Worm (Caenorhabditis elegans) whole organism, L2 larva: ENCODE data around the gene F41D9.2.

ENCODE experiments used
- F13H6.1 ChIP-seq: sonication (generic microtip); optimal IDR thresholded peaks from 2 replicates; lab custom pipeline; 2016; ENCODE audit warnings: missing genetic modification characterization, missing compliant biosample characterization
- R02D3.7 ChIP-seq: fragments of 150-350 bp; optimal IDR thresholded peaks from 2 replicates; lab custom pipeline; 2014; ENCODE audit warnings: missing biosample characterization, missing genetic modification characterization
- alr-1 ChIP-seq: fragments of 150-350 bp; optimal IDR thresholded peaks from 2 replicates; lab custom pipeline; 2014; ENCODE audit warnings: missing biosample characterization, missing genetic modification characterization
- ama-1 ChIP-seq: fragments of 150-350 bp; optimal IDR thresholded peaks from 2 replicates; lab custom pipeline; 2018; ENCODE audit warnings: inconsistent platforms
- blmp-1 ChIP-seq: sonication (generic microtip); optimal IDR thresholded peaks from 2 replicates; lab custom pipeline; 2017; ENCODE audit warnings: missing genetic modification characterization, mild to moderate bottlenecking, missing compliant biosample characterization, antibody characterized with exemption, moderate library complexity; ENCODE audit not compliant: insufficient read depth
- ceh-82 ChIP-seq: fragments of 150-350 bp; optimal IDR thresholded peaks from 2 replicates; lab custom pipeline; 2014; ENCODE audit warnings: missing biosample characterization, missing genetic modification characterization
- crh-2 ChIP-seq: sonication (generic microtip); optimal IDR thresholded peaks from 2 replicates; lab custom pipeline; 2017; ENCODE audit warnings: missing biosample characterization, missing genetic modification characterization
- dmd-4 ChIP-seq: sonication (generic microtip); optimal IDR thresholded peaks from 2 replicates; lab custom pipeline; 2017; ENCODE audit warnings: missing biosample characterization, missing genetic modification characterization
- elt-1 ChIP-seq: fragments of 150-350 bp; optimal IDR thresholded peaks from 2 replicates; lab custom pipeline; 2014; ENCODE audit warnings: missing biosample characterization, missing genetic modification characterization
- elt-3 ChIP-seq: sonication (generic microtip); optimal IDR thresholded peaks from 2 replicates; lab custom pipeline; 2017; ENCODE audit warnings: missing biosample characterization, missing genetic modification characterization
- fos-1 ChIP-seq: fragments of 150-350 bp; optimal IDR thresholded peaks from 2 replicates; lab custom pipeline; 2014; ENCODE audit warnings: missing biosample characterization, missing genetic modification characterization
- gmeb-1 ChIP-seq: fragments of 150-350 bp; optimal IDR thresholded peaks from 2 replicates; lab custom pipeline; 2014; ENCODE audit warnings: missing biosample characterization, missing genetic modification characterization
- lin-13 ChIP-seq: fragments of 150-350 bp; optimal IDR thresholded peaks from 2 replicates; lab custom pipeline; 2014; ENCODE audit warnings: missing biosample characterization, missing genetic modification reagents, missing genetic modification characterization
- lin-39 ChIP-seq: fragments of 150-350 bp; optimal IDR thresholded peaks from 2 replicates; lab custom pipeline; 2014; ENCODE audit warnings: missing biosample characterization, missing genetic modification reagents, missing genetic modification characterization
- lsy-2 ChIP-seq, 2 experiments: fragments of 150-350 bp in 1 of 2; sonication (generic microtip) in 1 of 2; optimal IDR thresholded peaks; 2 replicates each; lab custom pipeline; 2014 to 2017; ENCODE audit warnings: missing biosample characterization in 2 of 2, missing genetic modification characterization in 2 of 2
- mab-5 ChIP-seq: fragments of 150-350 bp; optimal IDR thresholded peaks from 2 replicates; lab custom pipeline; 2014; ENCODE audit warnings: missing biosample characterization, missing genetic modification characterization
- mbf-1 ChIP-seq: sonication (generic microtip); optimal IDR thresholded peaks from 2 replicates; lab custom pipeline; 2017; ENCODE audit warnings: missing biosample characterization, missing genetic modification characterization
- mdl-1 ChIP-seq, 2 experiments: fragments of 150-350 bp in 1 of 2; sonication (generic microtip) in 1 of 2; optimal IDR thresholded peaks; 2 replicates each; lab custom pipeline; 2017; ENCODE audit warnings: missing biosample characterization in 2 of 2, missing genetic modification characterization in 2 of 2
- nhr-10 ChIP-seq: sonication (generic microtip); optimal IDR thresholded peaks from 2 replicates; lab custom pipeline; 2017; ENCODE audit warnings: missing biosample characterization, missing genetic modification characterization
- nhr-11 ChIP-seq: fragments of 150-350 bp; optimal IDR thresholded peaks from 2 replicates; lab custom pipeline; 2014; ENCODE audit warnings: missing biosample characterization, missing genetic modification characterization
- nhr-12 ChIP-seq: fragments of 150-350 bp; optimal IDR thresholded peaks from 2 replicates; lab custom pipeline; 2014; ENCODE audit warnings: missing biosample characterization, missing genetic modification characterization
- nhr-129 ChIP-seq: fragments of 150-350 bp; optimal IDR thresholded peaks from 2 replicates; lab custom pipeline; 2014; ENCODE audit warnings: missing biosample characterization, missing genetic modification characterization
- nhr-21 ChIP-seq: fragments of 150-350 bp; optimal IDR thresholded peaks from 2 replicates; lab custom pipeline; 2014; ENCODE audit warnings: missing biosample characterization, missing genetic modification characterization
- nhr-25 ChIP-seq: fragments of 150-350 bp; sonication (generic microtip); optimal IDR thresholded peaks from 3 replicates; lab custom pipeline; 2014; ENCODE audit warnings: missing biosample characterization, missing genetic modification characterization
- nhr-6 ChIP-seq: fragments of 150-350 bp; optimal IDR thresholded peaks from 2 replicates; lab custom pipeline; 2014; ENCODE audit warnings: missing biosample characterization, missing genetic modification characterization
- peb-1 ChIP-seq: fragments of 150-350 bp; optimal IDR thresholded peaks from 2 replicates; lab custom pipeline; 2014; ENCODE audit warnings: missing biosample characterization, missing genetic modification characterization
- skn-1 ChIP-seq: sonication (generic microtip); optimal IDR thresholded peaks from 2 replicates; lab custom pipeline; 2017; ENCODE audit warnings: missing biosample characterization, missing genetic modification characterization
- sma-3 ChIP-seq: sonication (generic microtip); optimal IDR thresholded peaks from 2 replicates; lab custom pipeline; 2016; ENCODE audit warnings: missing genetic modification reagents, missing genetic modification characterization, missing compliant biosample characterization
- sma-9 ChIP-seq, 2 experiments: fragments of 150-350 bp in 1 of 2; sonication (generic microtip) in 1 of 2; optimal IDR thresholded peaks; 2 replicates each; lab custom pipeline; 2014 to 2016; ENCODE audit warnings: missing genetic modification characterization in 2 of 2, mild to moderate bottlenecking in 1 of 2, missing biosample characterization in 1 of 2, missing compliant biosample characterization in 1 of 2, missing genetic modification reagents in 1 of 2, moderate library complexity in 1 of 2
- snpc-4 ChIP-seq: fragments of 150-350 bp; optimal IDR thresholded peaks from 2 replicates; lab custom pipeline; 2014; ENCODE audit warnings: missing biosample characterization, missing genetic modification characterization
- unc-39 ChIP-seq: fragments of 150-350 bp; optimal IDR thresholded peaks from 2 replicates; lab custom pipeline; 2014; ENCODE audit warnings: missing biosample characterization, missing genetic modification characterization
- unc-55 ChIP-seq: fragments of 150-350 bp; sonication (generic microtip); optimal IDR thresholded peaks from 3 replicates; lab custom pipeline; 2014; ENCODE audit warnings: missing biosample characterization, missing genetic modification reagents, missing genetic modification characterization
- unc-62 ChIP-seq: fragments of 150-350 bp; optimal IDR thresholded peaks from 2 replicates; lab custom pipeline; 2014; ENCODE audit warnings: missing biosample characterization, missing genetic modification reagents, missing genetic modification characterization
- zag-1 ChIP-seq: fragments of 150-350 bp; optimal IDR thresholded peaks from 2 replicates; lab custom pipeline; 2014; ENCODE audit warnings: missing biosample characterization, missing genetic modification characterization
- ztf-11 ChIP-seq: sonication (generic microtip); optimal IDR thresholded peaks from 2 replicates; lab custom pipeline; 2017; ENCODE audit warnings: missing biosample characterization, missing genetic modification characterization

F41D9.2 gene

DNA sequence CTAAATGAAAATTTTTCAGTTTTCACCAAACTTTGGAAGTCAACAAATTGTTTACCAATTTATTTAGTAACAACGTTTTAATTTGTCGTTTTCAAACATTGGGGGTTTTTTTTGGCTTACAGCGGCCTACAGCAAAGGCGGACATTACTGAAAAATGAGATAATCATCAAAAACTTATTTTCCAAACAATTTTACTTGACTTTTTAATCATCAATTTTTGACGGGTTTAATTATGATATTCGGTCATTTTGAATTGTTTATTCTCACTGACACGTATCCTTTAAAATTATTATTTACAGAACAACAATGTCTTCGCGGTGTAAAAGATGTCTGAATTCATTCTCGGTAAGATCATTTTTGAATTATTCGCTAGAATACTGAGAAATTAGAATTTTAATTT, 17.2 kb downstream of the F41D9.2 start, which contains the start of gene F40B5.2:
TSS of gene F40B5.2 (plus strand) at position 301 of the 400 bp plus-strand sequence.
- no peak for TF ChIP-seq lsy-2 (tag; optimal IDR thresholded peaks at IDR 0.05; lab: Kevin White, UChicago)
- TF ChIP-seq ztf-11 = no peak
- no peak for TF ChIP-seq snpc-4 (tag; lab: Kevin White, UChicago)
- no peak for TF ChIP-seq unc-39 (tag; lab: Kevin White, UChicago)
- TF ChIP-seq elt-1 (tag; lab: Kevin White, UChicago) = no peak
- TF ChIP-seq zag-1 (tag; lab: Kevin White, UChicago) = no peak
- no peak for TF ChIP-seq lin-13 (GFP tag; lab: Kevin White, UChicago)
- TF ChIP-seq mbf-1 (tag; lab: Kevin White, UChicago) = no peak
- no peak for TF ChIP-seq unc-55 (GFP tag; lab: Kevin White, UChicago)
- no peak for TF ChIP-seq ceh-82 (tag; lab: Kevin White, UChicago)
- no peak for TF ChIP-seq lin-39 (tag; lab: Kevin White, UChicago)
- TF ChIP-seq unc-62 = no peak

DNA sequence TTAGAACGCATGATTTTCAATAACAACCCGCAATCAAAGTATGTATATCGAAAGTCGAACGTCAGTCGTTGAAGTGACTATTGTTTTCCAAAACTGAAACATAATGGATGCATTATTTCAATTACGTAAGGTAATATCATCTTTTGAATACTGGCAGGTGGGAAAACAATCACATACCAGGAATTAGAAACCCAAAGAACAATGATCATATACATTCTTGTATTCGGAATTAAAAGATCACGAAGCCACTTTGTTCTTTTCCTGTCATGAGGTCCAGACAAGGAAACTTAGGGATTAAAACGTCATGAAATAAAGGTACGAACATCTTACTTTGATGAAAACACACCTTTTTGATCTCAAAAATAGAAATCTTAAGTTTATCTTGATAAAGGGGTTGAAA, 22.4 kb downstream of the F41D9.2 start:
- TF ChIP-seq R02D3.7 (no peak), peb-1 (tag; lab: Kevin White, UChicago) (no peak), nhr-129 (tag; lab: Kevin White, UChicago) (no peak), F13H6.1 (tag; lab: Kevin White, UChicago) (no peak), nhr-21 (tag; lab: Kevin White, UChicago) (no peak), lsy-2 (tag; optimal IDR thresholded peaks at IDR 0.05; lab: Kevin White, UChicago) (no peak), gmeb-1 (tag; lab: Kevin White, UChicago) (no peak), snpc-4 (tag; lab: Kevin White, UChicago) (no peak), nhr-25 (tag; lab: Kevin White, UChicago) (no peak), elt-1 (tag; lab: Kevin White, UChicago) (no peak), unc-62 (no peak), alr-1 (tag; lab: Kevin White, UChicago) (no peak), nhr-12 (tag; lab: Kevin White, UChicago) (no peak)

DNA sequence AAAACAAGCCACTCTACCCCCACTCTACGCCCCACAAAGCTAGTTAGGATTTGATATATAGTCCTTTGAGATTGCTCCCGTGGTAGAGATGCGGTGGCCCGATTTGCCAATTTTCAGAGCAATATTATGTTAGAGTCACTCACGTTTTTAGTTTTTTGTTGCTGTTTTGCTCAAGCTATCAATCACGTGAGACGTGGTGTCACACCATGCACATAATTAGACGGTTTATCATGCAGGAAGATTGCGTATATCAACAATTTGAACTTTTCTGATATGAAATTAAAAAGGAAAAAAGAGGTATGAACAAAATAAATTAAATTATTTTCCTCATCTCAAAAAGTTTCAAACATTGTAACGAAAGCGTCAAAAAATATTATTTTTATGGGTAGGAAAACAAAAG, 28.4 kb downstream of the F41D9.2 start:
- TF ChIP-seq crh-2 (tag; lab: Kevin White, UChicago) (peak; percentile 7), mbf-1 (tag; lab: Kevin White, UChicago) (no peak)

DNA sequence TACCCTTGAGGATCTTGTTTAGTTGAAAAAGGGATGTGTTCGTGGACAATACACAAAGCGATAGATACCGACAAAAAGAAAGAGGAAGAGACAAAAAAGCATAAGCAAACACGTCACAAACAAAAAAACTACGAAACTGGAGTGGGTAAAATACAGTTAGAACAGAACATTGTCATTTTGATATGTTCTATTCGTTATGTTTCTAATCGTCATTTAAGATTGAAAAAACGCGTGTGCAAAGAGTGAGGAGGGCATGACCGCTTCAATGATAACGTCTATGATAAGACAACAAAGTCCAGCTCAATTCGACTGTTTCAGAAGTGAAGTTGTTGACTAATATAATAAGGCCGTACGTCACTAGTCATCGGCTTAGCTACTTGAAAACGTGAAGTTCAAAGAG, 29.4 kb downstream of the F41D9.2 start:
- no peak for TF ChIP-seq sma-3 (GFP tag; lab: Kevin White, UChicago)
- TF ChIP-seq elt-1 (tag; lab: Kevin White, UChicago) = no peak
- peak; percentile 83 for TF ChIP-seq fos-1 (tag; lab: Kevin White, UChicago)
- peak; percentile 29 for TF ChIP-seq sma-9 (GFP tag; optimal IDR thresholded peaks at IDR 0.05; lab: Kevin White, UChicago)
- no peak for TF ChIP-seq sma-9 (tag; optimal IDR thresholded peaks at IDR 0.05; lab: Kevin White, UChicago)
- no peak for TF ChIP-seq mdl-1 (tag; optimal IDR thresholded peaks at IDR 0.05; lab: Kevin White, UChicago)
- no peak for TF ChIP-seq ceh-82 (tag; lab: Kevin White, UChicago)
- no peak for TF ChIP-seq lin-39 (tag; lab: Kevin White, UChicago)
- no peak for TF ChIP-seq elt-3 (tag; lab: Kevin White, UChicago)
- TF ChIP-seq blmp-1 (tag; lab: Kevin White, UChicago) = no peak
- peak; percentile 61 for TF ChIP-seq crh-2 (tag; lab: Kevin White, UChicago)
- no peak for TF ChIP-seq F13H6.1 (tag; lab: Kevin White, UChicago)
- no peak for TF ChIP-seq mab-5 (tag; lab: Kevin White, UChicago)
- TF ChIP-seq unc-55 (GFP tag; lab: Kevin White, UChicago) = no peak
- TF ChIP-seq nhr-10 (tag; lab: Kevin White, UChicago) = no peak
- no peak for TF ChIP-seq nhr-11 (tag; lab: Kevin White, UChicago)
- TF ChIP-seq lsy-2 (tag; optimal IDR thresholded peaks at IDR 0.05; lab: Kevin White, UChicago) = no peak
- TF ChIP-seq dmd-4 (tag; lab: Kevin White, UChicago) = no peak
- no peak for TF ChIP-seq nhr-6 (tag; lab: Kevin White, UChicago)
- no peak for TF ChIP-seq ama-1
- TF ChIP-seq skn-1 (tag; lab: Kevin White, UChicago) = no peak
- TF ChIP-seq alr-1 (tag; lab: Kevin White, UChicago) = no peak
